Worm (Caenorhabditis elegans) whole organism, late embryonic: ENCODE measurements around the gene C50E3.7.

Experiments
- F13H6.1 ChIP-seq: sonication (generic microtip); optimal IDR thresholded peaks from 2 replicates; lab custom pipeline; 2016; ENCODE audit warnings: missing genetic modification characterization, missing compliant biosample characterization
- ceh-19 ChIP-seq: fragments of 200-800 bp; sonication (Bioruptor generic); optimal IDR thresholded peaks from 2 replicates; lab custom pipeline; 2018; ENCODE audit warnings: mild to moderate bottlenecking, missing genetic modification characterization, missing compliant biosample characterization
- ceh-31 ChIP-seq: sonication (generic microtip); optimal IDR thresholded peaks from 2 replicates; lab custom pipeline; 2016; ENCODE audit warnings: missing genetic modification characterization, missing compliant biosample characterization
- dve-1 ChIP-seq: sonication (generic microtip); optimal IDR thresholded peaks from 2 replicates; lab custom pipeline; 2017; ENCODE audit warnings: antibody characterized with exemption, mild to moderate bottlenecking, missing genetic modification characterization, missing compliant biosample characterization
- fax-1 ChIP-seq: sonication (generic microtip); optimal IDR thresholded peaks from 2 replicates; lab custom pipeline; 2016; ENCODE audit warnings: missing genotype, missing genetic modification characterization, missing compliant biosample characterization
- madf-2 ChIP-seq: sonication (generic microtip); optimal IDR thresholded peaks from 2 replicates; lab custom pipeline; 2017; ENCODE audit warnings: missing genetic modification characterization, missing compliant biosample characterization
- nfya-1 ChIP-seq: sonication (generic microtip); optimal IDR thresholded peaks from 2 replicates; lab custom pipeline; 2017; ENCODE audit warnings: missing genetic modification characterization, mild to moderate bottlenecking, missing compliant biosample characterization, antibody characterized with exemption, moderate library complexity
- pag-3 ChIP-seq: sonication (generic microtip); optimal IDR thresholded peaks from 2 replicates; lab custom pipeline; 2016; ENCODE audit warnings: missing compliant biosample characterization, missing genetic modification characterization, borderline replicate concordance
- pha-4 ChIP-seq: fragments of 150-350 bp; optimal IDR thresholded peaks from 2 replicates; lab custom pipeline; 2018; ENCODE audit warnings: missing biosample characterization, missing genetic modification reagents, missing genetic modification characterization
- pqm-1 ChIP-seq: sonication (generic microtip); optimal IDR thresholded peaks from 2 replicates; lab custom pipeline; 2016; ENCODE audit warnings: missing genetic modification characterization, missing compliant biosample characterization
- sox-4 ChIP-seq: sonication (generic microtip); optimal IDR thresholded peaks from 2 replicates; lab custom pipeline; 2017; ENCODE audit warnings: mild to moderate bottlenecking, missing genetic modification characterization, inconsistent platforms, missing compliant biosample characterization
- tbx-2 ChIP-seq: sonication (generic microtip); optimal IDR thresholded peaks from 2 replicates; lab custom pipeline; 2016; ENCODE audit warnings: missing genetic modification characterization, missing compliant biosample characterization
- unc-55 ChIP-seq: sonication (generic microtip); optimal IDR thresholded peaks from 2 replicates; lab custom pipeline; 2017; ENCODE audit warnings: missing biosample characterization, missing genetic modification reagents, missing genetic modification characterization

- TF ChIP-seq unc-55 (GFP tag; lab: Kevin White, UChicago) (no peak), pha-4 (tag; lab: Kevin White, UChicago) (no peak), ceh-31 (tag; lab: Kevin White, UChicago) (no peak), madf-2 (tag; lab: Kevin White, UChicago) (no peak), dve-1 (tag; lab: Kevin White, UChicago) (no peak), tbx-2 (no peak), fax-1 (tag; lab: Kevin White, UChicago) (no peak), pag-3 (tag; lab: Kevin White, UChicago) (no peak), ceh-19 (no peak), F13H6.1 (tag; lab: Kevin White, UChicago) (no peak), pqm-1 (tag; lab: Kevin White, UChicago) (no peak), sox-4 (no peak), nfya-1 (tag; lab: Kevin White, UChicago) (no peak)
Observed at ce11 chrV:7603404-7603803, 5.2 kb upstream of the C50E3.7 start, which contains the start of gene C50E3.11.
